Fruit fly (Drosophila melanogaster): ENCODE measurements around the gene CG3345.

The CG3345 gene

DNA sequence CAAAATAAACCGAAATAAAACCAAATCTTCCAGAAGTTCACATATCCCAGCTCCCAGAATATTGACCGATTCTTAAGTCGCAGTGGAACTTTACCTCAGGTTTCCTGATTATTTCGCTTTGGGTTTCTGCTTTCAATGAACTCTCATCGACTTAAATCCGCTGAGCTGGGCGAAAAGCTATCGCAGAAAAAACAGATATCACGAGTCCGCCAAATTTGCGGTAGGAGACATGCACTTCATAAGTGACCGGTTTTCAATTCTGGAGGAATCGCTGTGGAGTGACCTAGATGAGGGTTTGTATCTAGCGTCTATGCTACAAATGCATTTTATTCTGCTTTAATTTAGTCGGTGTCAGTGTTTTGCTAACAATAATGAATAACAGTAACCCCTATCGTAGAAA is 36.3 kb downstream of the CG3345 start:
- TF ChIP-seq GATAd (GFP tag; optimal IDR thresholded peaks at IDR 0.05) (no peak), lola (GFP tag; optimal IDR thresholded peaks at IDR 0.05) (no peak), CG9705 (GFP tag; optimal IDR thresholded peaks at IDR 0.05) (no peak), dmrt93B (GFP tag; optimal IDR thresholded peaks at IDR 0.05) (no peak), Dif (GFP tag; optimal IDR thresholded peaks at IDR 0.05; ENCODE audit: partially characterized antibody) (no peak), pan (optimal IDR thresholded peaks at IDR 0.05) (no peak), Abd-B (GFP tag; optimal IDR thresholded peaks at IDR 0.05) (no peak), rgr (GFP tag; optimal IDR thresholded peaks at IDR 0.05) (no peak)

dm6 chr2L:305646-306045 is 36.8 kb downstream of the CG3345 start, which contains the start of gene Plc21C:
Gene Plc21C, plus strand, starts transcription at chr2L:305935.
- TF ChIP-seq jim (GFP tag; optimal IDR thresholded peaks at IDR 0.05) (no peak), dmrt93B (GFP tag; optimal IDR thresholded peaks at IDR 0.05) (no peak), CG32264 (GFP tag; optimal IDR thresholded peaks at IDR 0.05) (no peak), Vsx2 (GFP tag; optimal IDR thresholded peaks at IDR 0.05; ENCODE audit: partially characterized antibody) (no peak), sv (GFP tag; optimal IDR thresholded peaks at IDR 0.05) (peak; percentile 41), Jra (GFP tag; optimal IDR thresholded peaks at IDR 0.05) (no peak), CG9705 (GFP tag; optimal IDR thresholded peaks at IDR 0.05) (peak; percentile 18), Rel (GFP tag; optimal IDR thresholded peaks at IDR 0.05) (no peak), Rel (tag; optimal IDR thresholded peaks at IDR 0.05) (peak; percentile 54), ey (GFP tag; optimal IDR thresholded peaks at IDR 0.05) (peak; percentile 50), br (GFP tag; optimal IDR thresholded peaks at IDR 0.05) (peak; percentile 42), tai (GFP tag; optimal IDR thresholded peaks at IDR 0.05) (peak; percentile 42), pan (optimal IDR thresholded peaks at IDR 0.05) (no peak), fru (GFP tag; optimal IDR thresholded peaks at IDR 0.05) (peak; percentile 52), HLH106 (tag; optimal IDR thresholded peaks at IDR 0.05) (peak; percentile 60), N (GFP tag; optimal IDR thresholded peaks at IDR 0.05) (no peak), dl (GFP tag; optimal IDR thresholded peaks at IDR 0.05; ENCODE audit: insufficient read depth in 1 of 2, partially characterized antibody in 2 of 2) (peak in 1 of 2 experiments; percentile 4), Hnf4 (GFP tag; optimal IDR thresholded peaks at IDR 0.05) (peak; percentile 51), dsf (GFP tag; optimal IDR thresholded peaks at IDR 0.05; ENCODE audit: borderline replicate concordance) (no peak), Dif (GFP tag; optimal IDR thresholded peaks at IDR 0.05; ENCODE audit: partially characterized antibody) (peak; percentile 36), Mio (GFP tag; optimal IDR thresholded peaks at IDR 0.05) (no peak), h (GFP tag; optimal IDR thresholded peaks at IDR 0.05) (peak; percentile 62), foxo (GFP tag; optimal IDR thresholded peaks at IDR 0.05) (peak in 1 of 2 experiments; percentile 51), Sp1 (GFP tag; optimal IDR thresholded peaks at IDR 0.05) (peak; percentile 26), rgr (GFP tag; optimal IDR thresholded peaks at IDR 0.05) (peak; percentile 14), woc (GFP tag; optimal IDR thresholded peaks at IDR 0.05) (peak; percentile 16), usp (GFP tag; optimal IDR thresholded peaks at IDR 0.05) (no peak), sage (GFP tag; optimal IDR thresholded peaks at IDR 0.05) (no peak), psq (GFP tag; optimal IDR thresholded peaks at IDR 0.05) (peak; percentile 24)

dm6 chr2L:306188-306927 is 37.5 kb downstream of the CG3345 start:
- no peak for TF ChIP-seq pan (optimal IDR thresholded peaks at IDR 0.05)
- TF ChIP-seq dmrt93B (GFP tag; optimal IDR thresholded peaks at IDR 0.05), result no peak
- no peak for TF ChIP-seq br (GFP tag; optimal IDR thresholded peaks at IDR 0.05)
- no peak for TF ChIP-seq Dif (GFP tag; optimal IDR thresholded peaks at IDR 0.05; ENCODE audit: partially characterized antibody)
- TF ChIP-seq N (GFP tag; optimal IDR thresholded peaks at IDR 0.05), result no peak
- no peak for TF ChIP-seq CrebA (GFP tag; optimal IDR thresholded peaks at IDR 0.05; ENCODE audit: borderline replicate concordance)
- no peak for TF ChIP-seq woc (GFP tag; optimal IDR thresholded peaks at IDR 0.05)
- TF ChIP-seq Sp1 (GFP tag; optimal IDR thresholded peaks at IDR 0.05), result no peak
- no peak for TF ChIP-seq brk (GFP tag; optimal IDR thresholded peaks at IDR 0.05)
- TF ChIP-seq sage (GFP tag; optimal IDR thresholded peaks at IDR 0.05), result no peak
- no peak for TF ChIP-seq Abd-B (GFP tag; optimal IDR thresholded peaks at IDR 0.05)

dm6 chr2L:307129-307528 is 38.2 kb downstream of the CG3345 start:
- no peak for TF ChIP-seq HLH106 (tag; optimal IDR thresholded peaks at IDR 0.05)
- no peak for TF ChIP-seq dl (GFP tag; optimal IDR thresholded peaks at IDR 0.05; ENCODE audit: insufficient read depth in 1 of 2, partially characterized antibody in 2 of 2)
- TF ChIP-seq lola (GFP tag; optimal IDR thresholded peaks at IDR 0.05), result no peak
- no peak for TF ChIP-seq Dfd (GFP tag; optimal IDR thresholded peaks at IDR 0.05)
- TF ChIP-seq jim (GFP tag; optimal IDR thresholded peaks at IDR 0.05), result no peak

Data from whole organism, wandering third instar larva.